Fruit fly (Drosophila melanogaster): ENCODE results near the gene CG14401.

The CG14401 gene

dm6 chr2L:20912789-20913300 lies 43.2 kb downstream of the CG14401 start:
- no peak for TF ChIP-seq noc (tag; optimal IDR thresholded peaks at IDR 0.05)

- no peak for TF ChIP-seq noc (tag; optimal IDR thresholded peaks at IDR 0.05)
Measured at dm6 chr2L:20913528-20913927, 43.9 kb downstream of the CG14401 start.

dm6 chr2L:20915224-20915623 lies 45.6 kb downstream of the CG14401 start:
- no peak for TF ChIP-seq noc (tag; optimal IDR thresholded peaks at IDR 0.05)

dm6 chr2L:20916672-20917209 lies 47.1 kb downstream of the CG14401 start:
- TF ChIP-seq noc (tag; optimal IDR thresholded peaks at IDR 0.05): no peak

- peak; percentile 76 for TF ChIP-seq noc (tag; optimal IDR thresholded peaks at IDR 0.05)
Measured at dm6 chr2L:20917235-20918055, 47.8 kb downstream of the CG14401 start.

dm6 chr2L:20918056-20918674 lies 48.5 kb downstream of the CG14401 start:
- TF ChIP-seq noc (tag; optimal IDR thresholded peaks at IDR 0.05): peak; percentile 85

- peak; percentile 0 for TF ChIP-seq noc (tag; optimal IDR thresholded peaks at IDR 0.05)
Measured at dm6 chr2L:20918733-20919132, 49.1 kb downstream of the CG14401 start, which contains the start of the genes CG43739 and sky. TSS of gene CG43739 (minus strand) at chr2L:20918931. TSS of gene sky (minus strand) at chr2L:20918931.
